Worm (Caenorhabditis elegans) whole organism, L4/young adult: ENCODE data around the gene shw-3.

Experiments
- dao-5 ChIP-seq: sonication (generic microtip); optimal IDR thresholded peaks from 2 replicates; lab custom pipeline; 2016; ENCODE audit warnings: missing genotype, missing genetic modification characterization, moderate library complexity, missing compliant biosample characterization
- him-1 ChIP-seq: sonication (generic microtip); optimal IDR thresholded peaks from 2 replicates; lab custom pipeline; 2016; ENCODE audit warnings: missing genotype, missing genetic modification reagents, missing genetic modification characterization, missing compliant biosample characterization

DNA sequence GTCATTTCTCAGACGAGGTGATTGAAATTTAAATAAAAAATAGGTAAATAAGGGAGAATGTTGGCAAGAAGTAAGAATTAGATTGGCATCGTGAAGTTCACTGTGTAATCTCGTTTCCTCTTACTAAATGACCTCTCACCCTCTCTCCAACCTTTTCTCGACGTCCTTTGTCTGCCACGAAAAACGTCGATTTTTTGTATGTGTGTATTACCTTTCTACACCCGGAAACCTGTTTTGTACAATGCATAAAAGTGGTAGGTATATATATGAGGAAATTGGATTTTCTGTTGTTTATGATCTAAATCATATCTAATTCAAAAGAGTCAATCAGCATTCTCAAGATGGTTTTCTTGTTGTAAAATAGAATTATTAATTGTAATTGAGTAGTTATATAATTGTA, 5.9 kb upstream of the shw-3 start, which contains the start of the genes F15B9.11 and dsl-7:
- TF ChIP-seq dao-5 (tag; lab: Kevin White, UChicago) (no peak), him-1 (tag; lab: Kevin White, UChicago) (no peak)
